Fruit fly (Drosophila melanogaster) ovary, adult (tissue): ENCODE measurements around the gene CG31251.

Experiments used
- CG17801 ChIP-seq: fragments of 200-800 bp; optimal IDR thresholded peaks from 2 replicates; lab custom pipeline; 2019; ENCODE audit warnings: missing biosample characterization, mild to moderate bottlenecking, missing genetic modification characterization, moderate library complexity; ENCODE audit not compliant: partially characterized antibody

Gene CG31251

dm6 chr3R:17682244-17682773, 2.4 kb downstream of the CG31251 start, which contains the start of the genes alt and CG7655:
Gene alt (minus strand): TSS chr3R:17682515.
Gene CG7655 (plus strand): TSS chr3R:17682669.
- TF ChIP-seq CG17801 (GFP tag; lab: Kevin White, UChicago) = peak; percentile 30

dm6 chr3R:17681611-17682243, 3.0 kb downstream of the CG31251 start:
- no peak for TF ChIP-seq CG17801 (GFP tag; lab: Kevin White, UChicago)

- no peak for TF ChIP-seq CG17801 (GFP tag; lab: Kevin White, UChicago)
These were observed 3.9 kb downstream of the CG31251 start for dm6 chr3R:17680639-17681302.

dm6 chr3R:17680268-17680638, 4.5 kb downstream of the CG31251 start:
- no peak for TF ChIP-seq CG17801 (GFP tag; lab: Kevin White, UChicago)

- TF ChIP-seq CG17801 (GFP tag; lab: Kevin White, UChicago) = peak; percentile 90
These were observed 5.2 kb downstream of the CG31251 start for dm6 chr3R:17679368-17679997.

dm6 chr3R:17678138-17678873, 6.4 kb downstream of the CG31251 start:
- peak; percentile 4 for TF ChIP-seq CG17801 (GFP tag; lab: Kevin White, UChicago)

dm6 chr3R:17670857-17671336, 13.8 kb downstream of the CG31251 start, which contains the start of the genes CG7523 and Mps1:
Gene CG7523 (minus strand): TSS chr3R:17670895.
Gene Mps1 (plus strand): TSS chr3R:17671271.
- TF ChIP-seq CG17801 (GFP tag; lab: Kevin White, UChicago) = no peak

- no peak for TF ChIP-seq CG17801 (GFP tag; lab: Kevin White, UChicago)
These were observed 14.4 kb downstream of the CG31251 start for dm6 chr3R:17670202-17670856.

- TF ChIP-seq CG17801 (GFP tag; lab: Kevin White, UChicago) = no peak
These were observed 16.7 kb downstream of the CG31251 start for dm6 chr3R:17667987-17668386.

dm6 chr3R:17667279-17667678, 17.4 kb downstream of the CG31251 start, which contains the start of gene CG45045:
Gene CG45045 (plus strand): TSS chr3R:17667572.
- no peak for TF ChIP-seq CG17801 (GFP tag; lab: Kevin White, UChicago)

dm6 chr3R:17666797-17667156, 17.9 kb downstream of the CG31251 start:
- TF ChIP-seq CG17801 (GFP tag; lab: Kevin White, UChicago) = no peak

dm6 chr3R:17666061-17666796, 18.5 kb downstream of the CG31251 start:
- TF ChIP-seq CG17801 (GFP tag; lab: Kevin White, UChicago) = no peak

dm6 chr3R:17656923-17657322, 27.8 kb downstream of the CG31251 start:
- TF ChIP-seq CG17801 (GFP tag; lab: Kevin White, UChicago) = no peak
